Worm (Caenorhabditis elegans): ENCODE results near the gene C44C11.6.

- TF ChIP-seq cog-1 (tag; optimal IDR thresholded peaks at IDR 0.05) (no peak), flt-1 (GFP tag; IDR thresholded peaks at IDR 0.05) (no peak), ztf-29 (GFP tag; IDR thresholded peaks at IDR 0.05) (no peak), ztf-23 (GFP tag; IDR thresholded peaks at IDR 0.05) (no peak)
These were observed 43.4 kb downstream of the C44C11.6 start, which contains the start of gene sre-41 for ce11 chrII:12387980-12388379.
